Worm (Caenorhabditis elegans) whole organism, L1 larva: ENCODE results near the gene C54C6.5.
A peak's percentile ranks its signal among the peaks of the same experiment; 100 is the strongest.

ENCODE experiments used
- C04F5.9 ChIP-seq: sonication (generic microtip); optimal IDR thresholded peaks from 2 replicates; lab custom pipeline; 2016; ENCODE audit warnings: missing genetic modification characterization, missing compliant biosample characterization
- C16A3.4 ChIP-seq: fragments of 150-350 bp; optimal IDR thresholded peaks from 2 replicates; lab custom pipeline; 2014; ENCODE audit warnings: missing biosample characterization, missing genetic modification characterization
- F16B12.6 ChIP-seq: fragments of 150-350 bp; optimal IDR thresholded peaks from 2 replicates; lab custom pipeline; 2014; ENCODE audit warnings: missing biosample characterization, missing genetic modification characterization
- aly-2 ChIP-seq: fragments of 150-350 bp; optimal IDR thresholded peaks from 2 replicates; lab custom pipeline; 2014; ENCODE audit warnings: missing biosample characterization, missing genetic modification characterization
- ama-1 ChIP-seq: fragments of 150-350 bp; optimal IDR thresholded peaks from 2 replicates; lab custom pipeline; 2014
- ceh-82 ChIP-seq, 3 experiments: fragments of 150-350 bp in 1 of 3; sonication (generic microtip) in 2 of 3; optimal IDR thresholded peaks; 2 replicates each; lab custom pipeline; 2014 to 2017; ENCODE audit warnings: missing biosample characterization in 3 of 3, missing genetic modification characterization in 3 of 3
- dpl-1 ChIP-seq, 3 experiments: fragments of 150-350 bp in 2 of 3; sonication (generic microtip) in 1 of 3; optimal IDR thresholded peaks; 2 replicates each; lab custom pipeline; 2014 to 2017; ENCODE audit warnings: missing biosample characterization in 3 of 3, missing genetic modification characterization in 3 of 3, missing genetic modification reagents in 3 of 3
- dsc-1 ChIP-seq: sonication (generic microtip); optimal IDR thresholded peaks from 2 replicates; lab custom pipeline; 2016; ENCODE audit warnings: mild to moderate bottlenecking, missing genetic modification characterization, missing compliant biosample characterization
- efl-1 ChIP-seq, 4 experiments: fragments of 150-350 bp; optimal IDR thresholded peaks in 3 of 4; peaks in 1 of 4; 1 replicate in 1 of 4; 2 replicates in 3 of 4; lab custom pipeline; 2014; ENCODE audit warnings: missing biosample characterization in 2 of 4, missing genetic modification characterization in 2 of 4, missing genetic modification reagents in 2 of 4
- elt-2 ChIP-seq: sonication (generic microtip); optimal IDR thresholded peaks from 2 replicates; lab custom pipeline; 2016; ENCODE audit warnings: missing genetic modification characterization, mild to moderate bottlenecking, inconsistent platforms, missing compliant biosample characterization, missing genetic modification reagents
- elt-3 ChIP-seq, 6 experiments: fragments of 150-350 bp in 1 of 6; sonication (generic microtip); optimal IDR thresholded peaks; 2 replicates each; lab custom pipeline; 2017 to 2018; ENCODE audit warnings: missing biosample characterization in 6 of 6, missing genetic modification characterization in 6 of 6, inconsistent platforms in 1 of 6
- ets-5 ChIP-seq: fragments of 200-800 bp; sonication (Bioruptor generic); IDR thresholded peaks from 2 replicates; pipeline ENCODE4 v1.3.6; 2022; ENCODE audit warnings: missing genetic modification characterization, missing compliant biosample characterization
- fkh-4 ChIP-seq: sonication (generic microtip); optimal IDR thresholded peaks from 2 replicates; lab custom pipeline; 2016; ENCODE audit warnings: missing compliant biosample characterization, missing genetic modification characterization, borderline replicate concordance
- fos-1 ChIP-seq: fragments of 150-350 bp; optimal IDR thresholded peaks from 2 replicates; lab custom pipeline; 2014; ENCODE audit warnings: missing biosample characterization, missing genetic modification characterization
- hlh-17 ChIP-seq: fragments of 200-800 bp; sonication (Bioruptor generic); optimal IDR thresholded peaks from 2 replicates; lab custom pipeline; 2018; ENCODE audit warnings: missing genetic modification characterization, mild to moderate bottlenecking, missing compliant biosample characterization, moderate library complexity, borderline replicate concordance
- irx-1 ChIP-seq: sonication (generic microtip); optimal IDR thresholded peaks from 2 replicates; lab custom pipeline; 2016; ENCODE audit warnings: missing genetic modification characterization, missing compliant biosample characterization
- jun-1 ChIP-seq: fragments of 150-350 bp; optimal IDR thresholded peaks from 2 replicates; lab custom pipeline; 2014; ENCODE audit warnings: missing biosample characterization, missing genetic modification reagents, missing genetic modification characterization
- lin-13 ChIP-seq: fragments of 150-350 bp; optimal IDR thresholded peaks from 2 replicates; lab custom pipeline; 2014; ENCODE audit warnings: missing biosample characterization, missing genetic modification reagents, missing genetic modification characterization
- lin-14 ChIP-seq: fragments of 200-800 bp; sonication (Bioruptor generic); optimal IDR thresholded peaks from 2 replicates; lab custom pipeline; 2018; ENCODE audit warnings: mild to moderate bottlenecking, missing genetic modification characterization, moderate library complexity, missing compliant biosample characterization
- lin-15B ChIP-seq: fragments of 150-350 bp; sonication (generic microtip); optimal IDR thresholded peaks from 3 replicates; lab custom pipeline; 2014; ENCODE audit warnings: missing biosample characterization, missing genetic modification characterization
- lin-35 ChIP-seq, 2 experiments: fragments of 150-350 bp; optimal IDR thresholded peaks; 2 replicates each; lab custom pipeline; 2014; ENCODE audit warnings: missing biosample characterization in 2 of 2, missing genetic modification characterization in 2 of 2, missing genetic modification reagents in 2 of 2
- mab-9 ChIP-seq: fragments of 200-800 bp; sonication (Bioruptor generic); IDR thresholded peaks from 2 replicates; pipeline ENCODE4 v1.3.6; 2022; ENCODE audit warnings: missing genetic modification reagents, missing genetic modification characterization, missing compliant biosample characterization
- mep-1 ChIP-seq: fragments of 150-350 bp; optimal IDR thresholded peaks from 2 replicates; lab custom pipeline; 2014; ENCODE audit warnings: missing biosample characterization, missing genetic modification characterization
- nhr-11 ChIP-seq: fragments of 150-350 bp; optimal IDR thresholded peaks from 2 replicates; lab custom pipeline; 2014; ENCODE audit warnings: missing biosample characterization, missing genetic modification characterization
- nhr-19 ChIP-seq: fragments of 200-800 bp; sonication (Bioruptor generic); conservative IDR thresholded peaks from 2 replicates; pipeline ENCODE4 v1.3.6; 2022; ENCODE audit warnings: missing genetic modification characterization, missing compliant biosample characterization
- nhr-20 ChIP-seq: sonication (generic microtip); optimal IDR thresholded peaks from 2 replicates; lab custom pipeline; 2016; ENCODE audit warnings: mild to moderate bottlenecking, missing genetic modification characterization, missing compliant biosample characterization
- nhr-237 ChIP-seq: fragments of 150-350 bp; optimal IDR thresholded peaks from 2 replicates; lab custom pipeline; 2014; ENCODE audit warnings: missing biosample characterization, missing genetic modification characterization
- nhr-28 ChIP-seq: fragments of 150-350 bp; optimal IDR thresholded peaks from 2 replicates; lab custom pipeline; 2014; ENCODE audit warnings: missing biosample characterization, missing genetic modification characterization
- nhr-47 ChIP-seq: sonication (generic microtip); optimal IDR thresholded peaks from 2 replicates; lab custom pipeline; 2016; ENCODE audit warnings: mild to moderate bottlenecking, missing genetic modification characterization, moderate library complexity, missing compliant biosample characterization
- nhr-71 ChIP-seq: sonication (generic microtip); optimal IDR thresholded peaks from 2 replicates; lab custom pipeline; 2016; ENCODE audit warnings: mild to moderate bottlenecking, missing genetic modification characterization, moderate library complexity, missing compliant biosample characterization
- nhr-76 ChIP-seq: sonication (generic microtip); optimal IDR thresholded peaks from 2 replicates; lab custom pipeline; 2017; ENCODE audit warnings: missing biosample characterization, missing genetic modification characterization
- nhr-77 ChIP-seq: fragments of 150-350 bp; optimal IDR thresholded peaks from 2 replicates; lab custom pipeline; 2014; ENCODE audit warnings: missing biosample characterization, missing genetic modification characterization
- nhr-85 ChIP-seq: sonication (generic microtip); peaks from one replicate; lab custom pipeline; 2016; ENCODE audit warnings: missing genetic modification characterization, inconsistent platforms, missing compliant biosample characterization
- nhr-90 ChIP-seq: sonication (generic microtip); optimal IDR thresholded peaks from 2 replicates; lab custom pipeline; 2016; ENCODE audit warnings: mild to moderate bottlenecking, missing genetic modification characterization, missing compliant biosample characterization; ENCODE audit not compliant: poor library complexity
- skn-1 ChIP-seq: fragments of 150-350 bp; optimal IDR thresholded peaks from 2 replicates; lab custom pipeline; 2014; ENCODE audit warnings: missing biosample characterization, missing genetic modification characterization
- snpc-4 ChIP-seq: fragments of 150-350 bp; optimal IDR thresholded peaks from 2 replicates; lab custom pipeline; 2014; ENCODE audit warnings: missing biosample characterization, missing genetic modification characterization
- sox-4 ChIP-seq: sonication (generic microtip); optimal IDR thresholded peaks from 2 replicates; lab custom pipeline; 2016; ENCODE audit warnings: missing genetic modification characterization, missing compliant biosample characterization
- sup-37 ChIP-seq: fragments of 200-800 bp; sonication (Bioruptor generic); optimal IDR thresholded peaks from 2 replicates; lab custom pipeline; 2018; ENCODE audit warnings: mild to moderate bottlenecking, missing genetic modification characterization, missing compliant biosample characterization
- swsn-7 ChIP-seq: sonication (generic microtip); optimal IDR thresholded peaks from 2 replicates; lab custom pipeline; 2016; ENCODE audit warnings: missing genetic modification characterization, missing compliant biosample characterization
- tbx-2 ChIP-seq: sonication (generic microtip); optimal IDR thresholded peaks from 2 replicates; lab custom pipeline; 2016; ENCODE audit warnings: missing genetic modification characterization, missing compliant biosample characterization
- unc-30 ChIP-seq: sonication (generic microtip); optimal IDR thresholded peaks from 2 replicates; lab custom pipeline; 2017; ENCODE audit warnings: missing biosample characterization, missing genetic modification characterization
- unc-62 ChIP-seq: fragments of 150-350 bp; optimal IDR thresholded peaks from 2 replicates; lab custom pipeline; 2014; ENCODE audit warnings: missing biosample characterization, missing genetic modification reagents, missing genetic modification characterization
- unc-98 ChIP-seq: fragments of 200-800 bp; sonication (Bioruptor generic); IDR thresholded peaks from 2 replicates; pipeline ENCODE4 v1.3.6; 2022; ENCODE audit warnings: missing genetic modification characterization, missing compliant biosample characterization
- vab-15 ChIP-seq: sonication (generic microtip); optimal IDR thresholded peaks from 2 replicates; lab custom pipeline; 2017; ENCODE audit warnings: missing genotype, mild to moderate bottlenecking, missing genetic modification characterization, missing compliant biosample characterization
- xbp-1 ChIP-seq: sonication (generic microtip); optimal IDR thresholded peaks from 2 replicates; lab custom pipeline; 2016; ENCODE audit warnings: missing genetic modification characterization, missing compliant biosample characterization
- zag-1 ChIP-seq: fragments of 150-350 bp; optimal IDR thresholded peaks from 2 replicates; lab custom pipeline; 2014; ENCODE audit warnings: missing biosample characterization, missing genetic modification characterization
- ztf-11 ChIP-seq, 2 experiments: sonication (generic microtip); optimal IDR thresholded peaks; 2 replicates each; lab custom pipeline; 2016 to 2017; ENCODE audit warnings: missing genetic modification characterization in 2 of 2, missing biosample characterization in 1 of 2, missing compliant biosample characterization in 1 of 2
- ztf-4 ChIP-seq: fragments of 150-350 bp; optimal IDR thresholded peaks from 2 replicates; lab custom pipeline; 2014; ENCODE audit warnings: missing biosample characterization, missing genetic modification characterization

The C54C6.5 gene

DNA sequence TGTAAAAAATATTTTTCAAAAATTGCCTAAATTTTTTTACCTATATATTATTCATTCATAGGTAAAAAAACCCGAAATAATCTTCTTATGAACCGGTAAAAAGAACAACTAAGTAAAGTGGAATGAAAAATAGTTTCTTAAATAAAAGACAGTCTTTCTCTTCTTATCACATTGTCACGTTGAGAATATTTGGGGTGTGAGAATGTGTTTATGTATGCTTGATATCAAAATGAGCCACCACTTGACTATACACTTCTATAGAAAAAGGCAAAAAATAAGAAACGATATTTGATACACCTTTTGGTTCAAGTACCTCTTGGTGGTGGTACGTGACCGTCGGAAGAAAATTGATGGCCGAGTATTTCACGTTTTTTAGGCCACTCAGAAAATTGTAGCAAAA is 30.1 kb downstream of the C54C6.5 start, which contains the start of gene hmit-1.3:
hmit-1.3 (minus strand) TSS at position 103 of the 400 bp plus-strand sequence.
- TF ChIP-seq nhr-11 (tag; lab: Kevin White, UChicago) (no peak), lin-35 (GFP tag; optimal IDR thresholded peaks at IDR 0.05; lab: Kevin White, UChicago) (peak in 1 of 2 experiments; percentile 9), C04F5.9 (tag; lab: Kevin White, UChicago) (no peak)

DNA sequence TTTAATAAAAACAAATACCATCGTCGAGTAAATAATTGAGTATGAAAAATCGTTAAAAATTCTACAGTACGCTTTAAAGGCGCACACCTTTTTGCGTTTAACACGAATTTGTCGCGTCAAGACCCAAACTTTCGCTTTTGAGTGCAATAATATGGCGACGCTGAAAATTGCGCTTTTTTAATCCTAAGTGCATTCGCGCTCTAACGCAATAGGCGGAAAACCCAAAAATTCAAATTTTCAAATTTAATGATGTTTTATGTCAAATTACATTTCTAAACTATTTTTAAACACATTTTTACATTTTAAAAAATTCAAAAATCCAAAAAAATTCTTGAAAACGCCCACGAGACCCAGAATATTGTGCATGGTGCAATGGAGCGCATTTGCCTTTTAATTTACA is 37.8 kb downstream of the C54C6.5 start:
- TF ChIP-seq efl-1 (optimal IDR thresholded peaks at IDR 0.05; lab: Kevin White, UChicago) (peak; percentile 26 to 52), efl-1 (GFP tag; optimal IDR thresholded peaks at IDR 0.05 in 1 of 2; lab: Kevin White, UChicago) (peak; percentile 48 to 96), dpl-1 (GFP tag; optimal IDR thresholded peaks at IDR 0.05; lab: Kevin White, UChicago) (peak in 2 of 3 experiments; percentile 37 to 46), nhr-28 (no peak), lin-35 (GFP tag; optimal IDR thresholded peaks at IDR 0.05; lab: Kevin White, UChicago) (peak in 1 of 2 experiments; percentile 67), mab-9 (GFP tag; lab: Robert Waterston, UW) (no peak), nhr-19 (GFP tag; lab: Robert Waterston, UW) (no peak)

DNA sequence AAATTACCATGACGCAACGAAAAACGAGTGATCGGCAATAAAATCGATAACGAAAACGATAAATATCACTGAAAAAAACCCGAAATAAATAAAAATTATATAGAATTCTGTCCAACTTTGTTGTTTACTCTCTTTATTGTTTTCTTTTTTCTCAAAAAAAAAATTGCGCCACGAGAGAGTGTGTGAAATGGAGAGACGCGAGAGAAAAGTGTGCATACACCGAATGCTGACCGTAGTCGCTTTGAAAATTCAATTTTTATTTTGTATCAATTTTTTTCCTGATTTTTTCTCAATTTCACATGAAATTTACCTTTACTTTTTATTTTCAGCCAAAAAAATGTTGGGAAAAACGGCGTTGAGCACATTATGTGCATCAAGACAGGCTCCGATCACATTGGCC is 39.7 kb downstream of the C54C6.5 start, which contains the start of the genes M01F1.4 and mrpl-35:
M01F1.4 (minus strand) TSS at position 126 of the 400 bp plus-strand sequence.
mrpl-35 (plus strand) TSS at position 330 of the 400 bp plus-strand sequence.
- no peak for TF ChIP-seq aly-2 (tag; lab: Kevin White, UChicago)
- TF ChIP-seq sup-37 (GFP tag; lab: Kevin White, UChicago), result no peak
- TF ChIP-seq sox-4, result no peak
- TF ChIP-seq skn-1, result peak; percentile 72
- TF ChIP-seq snpc-4 (tag; lab: Kevin White, UChicago), result peak; percentile 52
- TF ChIP-seq nhr-47 (tag; lab: Kevin White, UChicago), result peak; percentile 38
- peak; percentile 57 for TF ChIP-seq nhr-20
- TF ChIP-seq nhr-237, result no peak
- no peak for TF ChIP-seq unc-98 (GFP tag; lab: Robert Waterston, UW)
- no peak for TF ChIP-seq ztf-11 (tag; optimal IDR thresholded peaks at IDR 0.05; lab: Kevin White, UChicago)
- no peak for TF ChIP-seq unc-30 (tag; lab: Kevin White, UChicago)
- TF ChIP-seq nhr-85 (tag; lab: Kevin White, UChicago), result no peak
- peak; percentile 34 to 78 (median 61) for TF ChIP-seq dpl-1 (GFP tag; optimal IDR thresholded peaks at IDR 0.05; lab: Kevin White, UChicago)
- no peak for TF ChIP-seq vab-15 (tag; lab: Kevin White, UChicago)
- peak; percentile 41 for TF ChIP-seq xbp-1
- no peak for TF ChIP-seq ztf-4
- TF ChIP-seq fkh-4 (tag; lab: Kevin White, UChicago), result no peak
- no peak for TF ChIP-seq lin-15B (tag; lab: Kevin White, UChicago)
- TF ChIP-seq unc-62 (GFP tag; lab: Kevin White, UChicago), result no peak
- peak; percentile 4 for TF ChIP-seq nhr-90 (tag; lab: Kevin White, UChicago)
- TF ChIP-seq nhr-77 (tag; lab: Kevin White, UChicago), result no peak
- TF ChIP-seq C16A3.4, result peak; percentile 3
- no peak for TF ChIP-seq fos-1
- peak; percentile 72 for TF ChIP-seq lin-14 (GFP tag; lab: Kevin White, UChicago)
- TF ChIP-seq nhr-71 (tag; lab: Kevin White, UChicago), result peak; percentile 65
- TF ChIP-seq irx-1 (tag; lab: Kevin White, UChicago), result no peak
- peak in 1 of 6 experiments; percentile 63 for TF ChIP-seq elt-3 (tag; optimal IDR thresholded peaks at IDR 0.05; lab: Kevin White, UChicago)
- TF ChIP-seq F16B12.6 (tag; lab: Kevin White, UChicago), result peak; percentile 90
- no peak for TF ChIP-seq zag-1 (tag; lab: Kevin White, UChicago)
- TF ChIP-seq nhr-76, result no peak
- no peak for TF ChIP-seq jun-1
- TF ChIP-seq lin-13 (GFP tag; lab: Kevin White, UChicago), result no peak
- TF ChIP-seq lin-35 (GFP tag; optimal IDR thresholded peaks at IDR 0.05; lab: Kevin White, UChicago), result peak; percentile 61 to 70
- no peak for TF ChIP-seq dsc-1 (tag; lab: Kevin White, UChicago)
- no peak for TF ChIP-seq hlh-17 (GFP tag; lab: Kevin White, UChicago)
- no peak for TF ChIP-seq nhr-11 (tag; lab: Kevin White, UChicago)
- no peak for TF ChIP-seq ama-1 (lab: Kevin White, UChicago)
- TF ChIP-seq ets-5 (GFP tag; lab: Robert Waterston, UW), result no peak
- peak; percentile 8 for TF ChIP-seq C04F5.9 (tag; lab: Kevin White, UChicago)
- peak; percentile 28 for TF ChIP-seq swsn-7 (tag; lab: Kevin White, UChicago)
- TF ChIP-seq elt-2, result no peak
- TF ChIP-seq ceh-82 (tag; optimal IDR thresholded peaks at IDR 0.05; lab: Kevin White, UChicago), result peak in 1 of 3 experiments; percentile 59
- peak; percentile 23 for TF ChIP-seq tbx-2 (tag; lab: Kevin White, UChicago)
- TF ChIP-seq efl-1 (optimal IDR thresholded peaks at IDR 0.05; lab: Kevin White, UChicago), result peak; percentile 54 to 57
- TF ChIP-seq efl-1 (GFP tag; optimal IDR thresholded peaks at IDR 0.05 in 1 of 2; lab: Kevin White, UChicago), result peak; percentile 76 to 94
- TF ChIP-seq mep-1 (tag; lab: Kevin White, UChicago), result peak; percentile 93
